Fruit fly (Drosophila melanogaster) S2 (cell line): ENCODE results near the gene upd3.

ENCODE experiments used
- CG8478 ChIP-seq: fragments of >200 bp; optimal IDR thresholded peaks from 2 replicates; lab custom pipeline; 2018
- CTCF ChIP-seq, 2 experiments: fragments of >200 bp; optimal IDR thresholded peaks; 2 replicates each; lab custom pipeline; 2018

Gene upd3

DNA sequence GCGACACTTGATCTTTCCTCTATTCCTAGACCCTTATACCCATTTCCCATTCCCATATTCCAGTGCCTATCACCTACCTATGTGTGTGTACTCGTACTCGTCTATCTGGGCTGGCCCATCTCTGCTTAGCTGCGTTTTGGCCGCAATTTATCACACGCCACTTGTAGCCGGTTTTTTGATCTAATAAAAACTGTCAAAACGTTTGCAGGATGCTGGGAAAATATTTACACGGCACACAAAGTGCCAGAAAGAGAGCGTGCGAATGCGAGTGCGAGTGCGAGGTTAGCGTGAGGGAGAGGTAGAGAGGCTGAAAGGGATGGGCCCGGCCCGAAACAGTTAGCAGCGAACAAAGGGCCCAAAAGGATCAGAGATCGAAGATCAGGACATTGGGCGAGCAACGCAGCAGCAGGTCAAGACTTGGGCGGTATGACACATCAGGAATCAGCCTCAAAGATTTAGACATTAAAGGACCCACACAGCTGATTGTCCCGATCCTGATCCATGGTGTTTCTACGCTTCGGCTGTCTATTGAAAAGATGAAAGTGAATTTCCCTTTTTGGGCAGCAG is 17.0 kb upstream of the upd3 start:
- TF ChIP-seq CG8478 (no peak), CTCF (optimal IDR thresholded peaks at IDR 0.05; lab: Kevin White, UChicago) (no peak)

dm6 chrX:18261494-18261893 is 15.5 kb upstream of the upd3 start:
- TF ChIP-seq CG8478 (no peak), CTCF (optimal IDR thresholded peaks at IDR 0.05; lab: Kevin White, UChicago) (no peak)

dm6 chrX:18262151-18262550 is 14.9 kb upstream of the upd3 start:
- no peak for TF ChIP-seq CG8478
- no peak for TF ChIP-seq CTCF (optimal IDR thresholded peaks at IDR 0.05; lab: Kevin White, UChicago)

DNA sequence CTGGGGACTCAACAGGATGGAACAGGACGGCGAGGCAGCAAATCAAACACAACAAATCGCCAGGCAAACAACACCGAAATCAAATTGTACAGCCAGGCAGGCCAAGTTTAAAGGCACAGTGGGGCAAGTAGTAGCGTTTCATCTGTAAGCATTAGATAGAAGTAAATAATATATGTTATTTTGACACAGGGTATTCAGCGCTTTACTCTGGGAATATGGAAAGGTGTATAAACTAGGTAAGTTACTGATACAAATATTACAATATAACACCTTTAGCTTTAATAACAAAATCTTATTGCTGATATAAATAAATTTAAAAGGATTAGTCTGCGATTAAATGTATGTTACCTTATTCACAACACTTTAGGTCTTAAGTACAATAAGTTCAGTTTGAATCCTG is 13.7 kb upstream of the upd3 start:
- no peak for TF ChIP-seq CG8478

dm6 chrX:18266846-18267245 is 10.2 kb upstream of the upd3 start:
- TF ChIP-seq CTCF (optimal IDR thresholded peaks at IDR 0.05; lab: Kevin White, UChicago) (no peak), CG8478 (no peak)

dm6 chrX:18272422-18272821 is 4.6 kb upstream of the upd3 start:
- TF ChIP-seq CG8478 (no peak), CTCF (optimal IDR thresholded peaks at IDR 0.05; lab: Kevin White, UChicago) (no peak)

- no peak for TF ChIP-seq CG8478
- TF ChIP-seq CTCF (optimal IDR thresholded peaks at IDR 0.05; lab: Kevin White, UChicago), result no peak
These were observed 3.6 kb upstream of the upd3 start for dm6 chrX:18273180-18274016.

- no peak for TF ChIP-seq CTCF (optimal IDR thresholded peaks at IDR 0.05; lab: Kevin White, UChicago)
- TF ChIP-seq CG8478, result no peak
These were observed 1.1 kb upstream of the upd3 start for dm6 chrX:18275902-18276301.

DNA sequence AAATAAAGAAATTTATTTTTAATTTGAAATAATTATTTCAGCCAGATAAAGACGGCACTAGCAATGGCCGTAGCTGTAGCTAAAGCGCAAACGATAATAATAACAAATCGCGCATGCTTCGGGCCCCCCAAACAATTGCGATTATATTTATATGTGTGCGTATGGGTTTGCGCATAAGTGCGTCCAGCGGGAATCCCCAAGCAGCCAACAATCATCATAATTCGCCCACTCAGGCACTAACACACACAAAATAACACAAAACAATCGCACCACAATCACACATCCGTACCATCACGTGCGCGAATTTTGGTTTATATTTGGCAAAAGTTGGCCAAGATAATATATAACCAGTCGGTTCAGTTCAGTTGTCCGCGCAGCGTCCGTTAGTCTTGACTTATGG is 1.7 kb downstream of the upd3 start:
- no peak for TF ChIP-seq CTCF (optimal IDR thresholded peaks at IDR 0.05; lab: Kevin White, UChicago)
- TF ChIP-seq CG8478, result no peak

- TF ChIP-seq CG8478 (no peak), CTCF (optimal IDR thresholded peaks at IDR 0.05; lab: Kevin White, UChicago) (no peak)
These were observed 5.4 kb downstream of the upd3 start for dm6 chrX:18282381-18282813.

DNA sequence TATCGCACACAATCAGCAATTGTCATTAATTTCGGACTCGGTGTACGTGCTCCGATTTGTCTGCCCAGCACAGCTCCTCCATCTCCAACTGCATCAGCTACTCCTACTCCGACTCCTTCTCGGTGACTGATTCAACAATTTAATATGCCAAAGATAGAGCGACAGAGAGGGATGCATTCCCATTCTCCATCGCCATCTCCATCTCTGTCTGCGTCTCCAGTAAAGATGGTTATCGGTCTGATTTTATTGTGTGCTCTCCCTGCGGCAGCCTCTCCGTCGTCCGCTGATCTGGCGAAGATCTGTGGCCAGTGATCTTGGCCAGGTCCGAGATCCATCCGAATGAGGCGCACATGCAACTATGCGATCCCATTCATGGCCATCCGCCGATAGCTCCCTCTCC is 8.2 kb downstream of the upd3 start:
- TF ChIP-seq CG8478 (no peak), CTCF (optimal IDR thresholded peaks at IDR 0.05; lab: Kevin White, UChicago) (no peak)

DNA sequence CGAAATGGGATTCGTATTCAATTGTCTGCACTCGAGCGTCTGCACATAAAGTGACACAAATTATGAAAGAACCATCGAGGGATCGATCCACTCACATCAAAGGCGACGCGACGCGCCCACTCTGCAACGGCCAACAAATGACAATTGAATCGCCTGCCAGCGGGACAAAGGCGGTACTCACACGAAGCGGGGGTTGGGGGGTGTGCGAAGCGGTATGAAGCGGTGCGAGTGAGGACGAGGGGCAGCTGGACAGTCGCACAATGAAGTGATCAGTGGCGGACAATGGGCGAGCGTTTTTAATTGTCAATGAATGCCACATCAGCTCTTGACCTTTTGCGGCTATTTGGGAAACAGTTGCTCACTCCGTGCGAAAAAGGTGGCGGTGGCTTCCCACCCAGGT is 10.6 kb downstream of the upd3 start:
- TF ChIP-seq CTCF (optimal IDR thresholded peaks at IDR 0.05; lab: Kevin White, UChicago), result no peak
- TF ChIP-seq CG8478, result no peak

dm6 chrX:18288652-18289051 is 11.6 kb downstream of the upd3 start:
- TF ChIP-seq CTCF (optimal IDR thresholded peaks at IDR 0.05; lab: Kevin White, UChicago), result no peak
- TF ChIP-seq CG8478, result no peak

dm6 chrX:18294031-18294430 is 17.0 kb downstream of the upd3 start:
- TF ChIP-seq CG8478, result no peak
- TF ChIP-seq CTCF (optimal IDR thresholded peaks at IDR 0.05; lab: Kevin White, UChicago), result no peak

- TF ChIP-seq CG8478, result no peak
These were observed 21.0 kb downstream of the upd3 start for dm6 chrX:18297905-18298630.

DNA sequence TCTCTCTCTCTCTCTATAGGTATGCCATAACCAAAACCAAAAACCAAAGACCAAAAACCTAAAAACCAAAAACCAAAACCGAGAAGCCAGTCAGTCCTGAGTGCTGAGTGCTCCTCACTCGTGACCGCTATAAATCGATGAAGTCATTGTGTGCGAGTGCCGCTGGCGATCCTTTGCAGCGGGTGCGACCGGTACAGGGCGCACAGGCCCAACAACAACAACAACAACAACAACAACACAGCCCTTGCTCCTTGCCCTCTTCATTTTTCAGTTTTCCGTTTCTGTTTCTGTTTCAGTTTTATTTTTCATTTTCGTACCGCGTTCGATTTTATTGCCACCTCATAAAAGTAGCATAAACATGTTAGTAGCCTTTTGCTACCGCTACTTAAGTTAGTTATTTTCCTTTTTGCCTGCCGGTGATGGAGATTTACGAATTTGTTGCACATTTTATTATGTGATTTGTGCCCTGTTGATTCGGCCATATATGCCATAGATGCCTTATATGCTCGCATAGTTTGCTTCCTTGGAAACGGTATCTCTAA is 23.8 kb downstream of the upd3 start:
- no peak for TF ChIP-seq CTCF (optimal IDR thresholded peaks at IDR 0.05; lab: Kevin White, UChicago)
- TF ChIP-seq CG8478, result no peak
